Worm (Caenorhabditis elegans) whole organism, L2 larva: ENCODE data around the gene ccm-2.

ENCODE experiments used
- ceh-82 ChIP-seq: fragments of 150-350 bp; optimal IDR thresholded peaks from 2 replicates; lab custom pipeline; 2014; ENCODE audit warnings: missing biosample characterization, missing genetic modification characterization
- egl-27 ChIP-seq: sonication (generic microtip); optimal IDR thresholded peaks from 3 replicates; lab custom pipeline; 2017; ENCODE audit warnings: missing biosample characterization, missing genetic modification reagents, missing genetic modification characterization
- lin-39 ChIP-seq: fragments of 150-350 bp; optimal IDR thresholded peaks from 2 replicates; lab custom pipeline; 2014; ENCODE audit warnings: missing biosample characterization, missing genetic modification reagents, missing genetic modification characterization
- nhr-12 ChIP-seq: fragments of 150-350 bp; optimal IDR thresholded peaks from 2 replicates; lab custom pipeline; 2014; ENCODE audit warnings: missing biosample characterization, missing genetic modification characterization
- unc-62 ChIP-seq: fragments of 150-350 bp; optimal IDR thresholded peaks from 2 replicates; lab custom pipeline; 2014; ENCODE audit warnings: missing biosample characterization, missing genetic modification reagents, missing genetic modification characterization
- ztf-11 ChIP-seq: sonication (generic microtip); optimal IDR thresholded peaks from 2 replicates; lab custom pipeline; 2017; ENCODE audit warnings: missing biosample characterization, missing genetic modification characterization

- TF ChIP-seq egl-27 (no peak), nhr-12 (tag; lab: Kevin White, UChicago) (no peak), ztf-11 (no peak), ceh-82 (tag; lab: Kevin White, UChicago) (no peak), unc-62 (GFP tag; lab: Kevin White, UChicago) (no peak), lin-39 (no peak)
These were observed 26.5 kb downstream of the ccm-2 start for ce11 chrIV:1860965-1861364.
